Fruit fly (Drosophila melanogaster): ENCODE results near the gene Inx6.

dm6 chrX:20243274-20243839, 26.2 kb downstream of the Inx6 start:
- TF ChIP-seq Myc (optimal IDR thresholded peaks at IDR 0.05) (no peak), psq (optimal IDR thresholded peaks at IDR 0.05) (no peak), ttk (optimal IDR thresholded peaks at IDR 0.05) (no peak), insv (optimal IDR thresholded peaks at IDR 0.05) (no peak), h (optimal IDR thresholded peaks at IDR 0.05) (no peak), Sin3A (optimal IDR thresholded peaks at IDR 0.05) (no peak)
